Fruit fly (Drosophila melanogaster) S2 (cell line): ENCODE measurements around the gene TwdlX.

Source experiments
- CG8478 ChIP-seq: fragments of >200 bp; optimal IDR thresholded peaks from 2 replicates; lab custom pipeline; 2018
- CTCF ChIP-seq, 2 experiments: fragments of >200 bp; optimal IDR thresholded peaks; 2 replicates each; lab custom pipeline; 2018

DNA sequence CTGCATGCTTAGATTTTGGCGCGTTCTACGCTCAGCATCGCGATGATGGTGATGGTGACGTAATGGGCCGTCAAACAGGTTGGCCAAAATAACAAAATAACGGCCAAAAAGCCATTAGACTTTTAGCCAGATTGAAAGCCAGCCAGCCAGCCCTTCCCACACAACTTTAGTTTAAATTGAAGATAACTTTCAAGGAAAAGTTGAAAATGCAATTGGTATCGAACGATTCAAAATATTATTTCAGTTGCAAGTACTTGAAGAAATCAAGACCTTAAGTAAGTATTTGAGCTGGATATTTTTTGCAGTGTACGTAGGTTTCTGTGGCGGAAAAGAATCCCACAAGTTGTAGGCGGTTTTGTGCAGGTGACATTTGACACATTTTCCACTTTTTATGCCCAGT is 50.2 kb downstream of the TwdlX start:
- no peak for TF ChIP-seq CTCF (optimal IDR thresholded peaks at IDR 0.05; lab: Kevin White, UChicago)
- TF ChIP-seq CG8478, result no peak
